Worm (Caenorhabditis elegans) whole organism, late embryonic: ENCODE results near the gene sdc-1.

Experiments
- F13H6.1 ChIP-seq: sonication (generic microtip); optimal IDR thresholded peaks from 2 replicates; lab custom pipeline; 2016; ENCODE audit warnings: missing genetic modification characterization, missing compliant biosample characterization
- K02D7.2 ChIP-seq: sonication (generic microtip); optimal IDR thresholded peaks from 2 replicates; lab custom pipeline; 2017; ENCODE audit warnings: mild to moderate bottlenecking, missing genetic modification characterization, missing compliant biosample characterization
- K09A11.1 ChIP-seq: sonication (generic microtip); optimal IDR thresholded peaks from 2 replicates; lab custom pipeline; 2017; ENCODE audit warnings: antibody characterized with exemption, mild to moderate bottlenecking, missing genetic modification characterization, missing compliant biosample characterization; ENCODE audit not compliant: insufficient read depth
- T23F11.4 ChIP-seq: fragments of 200-800 bp; sonication (Bioruptor generic); optimal IDR thresholded peaks from 2 replicates; lab custom pipeline; 2018; ENCODE audit warnings: mild to moderate bottlenecking, missing genetic modification characterization, missing compliant biosample characterization
- ahr-1 ChIP-seq: sonication (generic microtip); optimal IDR thresholded peaks from 2 replicates; lab custom pipeline; 2016; ENCODE audit warnings: missing genetic modification characterization, missing compliant biosample characterization
- ceh-14 ChIP-seq: sonication (generic microtip); optimal IDR thresholded peaks from 2 replicates; lab custom pipeline; 2016; ENCODE audit warnings: missing genotype, missing genetic modification characterization, missing compliant biosample characterization
- ceh-18 ChIP-seq: sonication (generic microtip); optimal IDR thresholded peaks from 2 replicates; lab custom pipeline; 2016; ENCODE audit warnings: missing genetic modification characterization, missing compliant biosample characterization
- ceh-19 ChIP-seq: fragments of 200-800 bp; sonication (Bioruptor generic); optimal IDR thresholded peaks from 2 replicates; lab custom pipeline; 2018; ENCODE audit warnings: mild to moderate bottlenecking, missing genetic modification characterization, missing compliant biosample characterization
- ceh-2 ChIP-seq: sonication (generic microtip); optimal IDR thresholded peaks from 2 replicates; lab custom pipeline; 2016; ENCODE audit warnings: missing genotype, missing genetic modification characterization, missing compliant biosample characterization
- ceh-24 ChIP-seq: sonication (generic microtip); optimal IDR thresholded peaks from 2 replicates; lab custom pipeline; 2016; ENCODE audit warnings: mild to moderate bottlenecking, missing genetic modification characterization, missing compliant biosample characterization
- ceh-30 ChIP-seq: fragments of 150-350 bp; optimal IDR thresholded peaks from 2 replicates; lab custom pipeline; 2014; ENCODE audit warnings: missing biosample characterization, missing genetic modification characterization
- ceh-31 ChIP-seq: sonication (generic microtip); optimal IDR thresholded peaks from 2 replicates; lab custom pipeline; 2016; ENCODE audit warnings: missing genetic modification characterization, missing compliant biosample characterization
- ceh-45 ChIP-seq: fragments of 200-800 bp; sonication (Bioruptor generic); IDR thresholded peaks from 2 replicates; pipeline ENCODE4 v1.3.6; 2022; ENCODE audit warnings: missing genetic modification reagents, missing genetic modification characterization, missing compliant biosample characterization
- ceh-48 ChIP-seq: sonication (generic microtip); optimal IDR thresholded peaks from 2 replicates; lab custom pipeline; 2016; ENCODE audit warnings: missing genetic modification characterization, inconsistent platforms, missing compliant biosample characterization
- ceh-6 ChIP-seq: fragments of 200-800 bp; sonication (Bioruptor generic); optimal IDR thresholded peaks from 2 replicates; lab custom pipeline; 2018; ENCODE audit warnings: mild to moderate bottlenecking, missing genetic modification characterization, missing compliant biosample characterization
- ceh-9 ChIP-seq: sonication (generic microtip); optimal IDR thresholded peaks from 2 replicates; lab custom pipeline; 2016; ENCODE audit warnings: mild to moderate bottlenecking, missing genetic modification characterization, inconsistent platforms, missing compliant biosample characterization
- che-1 ChIP-seq: sonication (generic microtip); optimal IDR thresholded peaks from 2 replicates; lab custom pipeline; 2016; ENCODE audit warnings: mild to moderate bottlenecking, missing genetic modification characterization, missing compliant biosample characterization
- dmd-4 ChIP-seq: sonication (generic microtip); optimal IDR thresholded peaks from 2 replicates; lab custom pipeline; 2016; ENCODE audit warnings: borderline replicate concordance, missing genetic modification characterization, missing compliant biosample characterization
- elt-2 ChIP-seq: sonication (generic microtip); optimal IDR thresholded peaks from 2 replicates; lab custom pipeline; 2016; ENCODE audit warnings: missing genetic modification reagents, missing genetic modification characterization, missing compliant biosample characterization
- elt-4 ChIP-seq: sonication (generic microtip); optimal IDR thresholded peaks from 2 replicates; lab custom pipeline; 2016; ENCODE audit warnings: missing genetic modification characterization, missing compliant biosample characterization
- fkh-10 ChIP-seq: fragments of 150-350 bp; optimal IDR thresholded peaks from 2 replicates; lab custom pipeline; 2014; ENCODE audit warnings: missing biosample characterization, missing genetic modification reagents, missing genetic modification characterization
- fkh-6 ChIP-seq: sonication (generic microtip); optimal IDR thresholded peaks from 2 replicates; lab custom pipeline; 2016; ENCODE audit warnings: missing genetic modification characterization, missing compliant biosample characterization
- gmeb-2 ChIP-seq: sonication (generic microtip); optimal IDR thresholded peaks from 2 replicates; lab custom pipeline; 2016; ENCODE audit warnings: missing genetic modification characterization, inconsistent platforms, missing compliant biosample characterization
- hlh-15 ChIP-seq: sonication (generic microtip); optimal IDR thresholded peaks from 2 replicates; lab custom pipeline; 2016; ENCODE audit warnings: missing genetic modification characterization, missing compliant biosample characterization
- hlh-8 ChIP-seq: sonication (generic microtip); optimal IDR thresholded peaks from 2 replicates; lab custom pipeline; 2016; ENCODE audit warnings: missing genotype, missing genetic modification characterization, missing compliant biosample characterization
- lim-6 ChIP-seq: sonication (generic microtip); optimal IDR thresholded peaks from 2 replicates; lab custom pipeline; 2016; ENCODE audit warnings: missing genetic modification characterization, missing compliant biosample characterization
- madf-2 ChIP-seq: sonication (generic microtip); optimal IDR thresholded peaks from 2 replicates; lab custom pipeline; 2017; ENCODE audit warnings: missing genetic modification characterization, missing compliant biosample characterization
- nfya-1 ChIP-seq: sonication (generic microtip); optimal IDR thresholded peaks from 2 replicates; lab custom pipeline; 2017; ENCODE audit warnings: missing genetic modification characterization, mild to moderate bottlenecking, missing compliant biosample characterization, antibody characterized with exemption, moderate library complexity
- nhr-11 ChIP-seq: fragments of 150-350 bp; optimal IDR thresholded peaks from 2 replicates; lab custom pipeline; 2014; ENCODE audit warnings: missing biosample characterization, missing genetic modification characterization
- nhr-232 ChIP-seq: sonication (generic microtip); optimal IDR thresholded peaks from 2 replicates; lab custom pipeline; 2016; ENCODE audit warnings: missing genetic modification characterization, missing compliant biosample characterization
- npax-4 ChIP-seq: sonication (generic microtip); optimal IDR thresholded peaks from 2 replicates; lab custom pipeline; 2016; ENCODE audit warnings: missing genetic modification characterization, missing compliant biosample characterization
- pat-9 ChIP-seq: fragments of 200-800 bp; sonication (Bioruptor generic); optimal IDR thresholded peaks from 2 replicates; lab custom pipeline; 2018; ENCODE audit warnings: mild to moderate bottlenecking, missing genetic modification characterization, moderate library complexity, missing compliant biosample characterization
- pha-2 ChIP-seq: sonication (generic microtip); optimal IDR thresholded peaks from 2 replicates; lab custom pipeline; 2017; ENCODE audit warnings: mild to moderate bottlenecking, missing genetic modification characterization, missing compliant biosample characterization
- pha-4 ChIP-seq: fragments of 150-350 bp; optimal IDR thresholded peaks from 2 replicates; lab custom pipeline; 2018; ENCODE audit warnings: missing biosample characterization, missing genetic modification reagents, missing genetic modification characterization
- pqm-1 ChIP-seq: sonication (generic microtip); optimal IDR thresholded peaks from 2 replicates; lab custom pipeline; 2016; ENCODE audit warnings: missing genetic modification characterization, missing compliant biosample characterization
- pros-1 ChIP-seq: fragments of 150-350 bp; optimal IDR thresholded peaks from 2 replicates; lab custom pipeline; 2014; ENCODE audit warnings: missing biosample characterization, missing genetic modification reagents, missing genetic modification characterization
- ref-2 ChIP-seq: sonication (generic microtip); optimal IDR thresholded peaks from 2 replicates; lab custom pipeline; 2016; ENCODE audit warnings: missing genetic modification characterization, missing compliant biosample characterization
- rnt-1 ChIP-seq: sonication (generic microtip); optimal IDR thresholded peaks from 2 replicates; lab custom pipeline; 2016; ENCODE audit warnings: missing genetic modification characterization, missing compliant biosample characterization
- sox-2 ChIP-seq: fragments of 200-800 bp; sonication (Bioruptor generic); IDR thresholded peaks from 2 replicates; pipeline ENCODE4 v1.3.6; 2022; ENCODE audit warnings: missing genetic modification reagents, missing genetic modification characterization, missing compliant biosample characterization
- syd-9 ChIP-seq: sonication (generic microtip); optimal IDR thresholded peaks from 2 replicates; lab custom pipeline; 2016; ENCODE audit warnings: mild to moderate bottlenecking, missing genetic modification characterization, moderate library complexity, missing compliant biosample characterization
- tbx-7 ChIP-seq: sonication (generic microtip); optimal IDR thresholded peaks from 2 replicates; lab custom pipeline; 2016; ENCODE audit warnings: missing genotype, missing genetic modification characterization, missing compliant biosample characterization
- ttx-3 ChIP-seq: sonication (generic microtip); optimal IDR thresholded peaks from 2 replicates; lab custom pipeline; 2016; ENCODE audit warnings: missing genetic modification reagents, missing genetic modification characterization, missing compliant biosample characterization
- unc-86 ChIP-seq: sonication (generic microtip); optimal IDR thresholded peaks from 2 replicates; lab custom pipeline; 2016; ENCODE audit warnings: missing genetic modification characterization, missing compliant biosample characterization
- ztf-16 ChIP-seq: sonication (generic microtip); optimal IDR thresholded peaks from 2 replicates; lab custom pipeline; 2017; ENCODE audit warnings: missing genetic modification characterization, missing compliant biosample characterization

Gene sdc-1

ce11 chrX:16298173-16298572 is 22.6 kb downstream of the sdc-1 start (continued):
- TF ChIP-seq F13H6.1 (tag; lab: Kevin White, UChicago), result no peak
- TF ChIP-seq hlh-8 (tag; lab: Kevin White, UChicago), result peak; percentile 3
- TF ChIP-seq dmd-4 (tag; lab: Kevin White, UChicago), result no peak
- TF ChIP-seq npax-4 (tag; lab: Kevin White, UChicago), result peak; percentile 24
- TF ChIP-seq gmeb-2, result peak; percentile 26
- TF ChIP-seq ceh-45 (GFP tag; lab: Robert Waterston, UW), result no peak
- peak; percentile 37 for TF ChIP-seq che-1 (tag; lab: Kevin White, UChicago)
- no peak for TF ChIP-seq ceh-31
- TF ChIP-seq ceh-24 (tag; lab: Kevin White, UChicago), result no peak
- TF ChIP-seq unc-86 (tag; lab: Kevin White, UChicago), result no peak
- peak; percentile 59 for TF ChIP-seq ceh-18 (tag; lab: Kevin White, UChicago)
- TF ChIP-seq fkh-10 (GFP tag; lab: Kevin White, UChicago), result no peak
- no peak for TF ChIP-seq pros-1 (tag; lab: Kevin White, UChicago)
- peak; percentile 22 for TF ChIP-seq hlh-15
- peak; percentile 21 for TF ChIP-seq ceh-14 (tag; lab: Kevin White, UChicago)
- peak; percentile 29 for TF ChIP-seq nfya-1 (tag; lab: Kevin White, UChicago)
- no peak for TF ChIP-seq K09A11.1 (tag; lab: Kevin White, UChicago)
- TF ChIP-seq nhr-11 (tag; lab: Kevin White, UChicago), result no peak
- TF ChIP-seq elt-4 (tag; lab: Kevin White, UChicago), result no peak
- no peak for TF ChIP-seq pha-4 (tag; lab: Kevin White, UChicago)
- TF ChIP-seq ceh-6, result no peak
- no peak for TF ChIP-seq ceh-9
- TF ChIP-seq pha-2 (tag; lab: Kevin White, UChicago), result no peak
- TF ChIP-seq ceh-30, result no peak
- TF ChIP-seq sox-2 (GFP tag; lab: Robert Waterston, UW), result no peak
- no peak for TF ChIP-seq ceh-19
- TF ChIP-seq ceh-48 (tag; lab: Kevin White, UChicago), result no peak
- TF ChIP-seq ztf-16 (tag; lab: Kevin White, UChicago), result peak; percentile 3
- no peak for TF ChIP-seq ahr-1
- TF ChIP-seq ceh-2 (tag; lab: Kevin White, UChicago), result no peak
- no peak for TF ChIP-seq syd-9 (tag; lab: Kevin White, UChicago)
- TF ChIP-seq T23F11.4 (GFP tag; lab: Kevin White, UChicago), result no peak
- no peak for TF ChIP-seq K02D7.2 (tag; lab: Kevin White, UChicago)
- TF ChIP-seq elt-2, result peak; percentile 24
- TF ChIP-seq ref-2, result no peak
- TF ChIP-seq nhr-232 (tag; lab: Kevin White, UChicago), result no peak
- no peak for TF ChIP-seq lim-6 (tag; lab: Kevin White, UChicago)

- TF ChIP-seq pqm-1 (tag; lab: Kevin White, UChicago) (no peak), unc-86 (tag; lab: Kevin White, UChicago) (no peak), fkh-6 (no peak), ttx-3 (tag; lab: Kevin White, UChicago) (no peak), tbx-7 (tag; lab: Kevin White, UChicago) (no peak), fkh-10 (GFP tag; lab: Kevin White, UChicago) (no peak), pat-9 (no peak), lim-6 (tag; lab: Kevin White, UChicago) (no peak), gmeb-2 (no peak), ceh-9 (no peak), madf-2 (tag; lab: Kevin White, UChicago) (no peak), ceh-48 (tag; lab: Kevin White, UChicago) (no peak), ceh-14 (tag; lab: Kevin White, UChicago) (no peak), ceh-18 (tag; lab: Kevin White, UChicago) (no peak), npax-4 (tag; lab: Kevin White, UChicago) (no peak), dmd-4 (tag; lab: Kevin White, UChicago) (no peak), pha-4 (tag; lab: Kevin White, UChicago) (no peak), rnt-1 (tag; lab: Kevin White, UChicago) (no peak), ceh-45 (GFP tag; lab: Robert Waterston, UW) (no peak)
- TF ChIP-seq, all 69 proteins: peak for 0
Observed at ce11 chrX:16299859-16300258, 24.3 kb downstream of the sdc-1 start, which contains the start of gene twk-21. Gene twk-21, plus strand, starts transcription at chrX:16299892.
